Worm (Caenorhabditis elegans): Measurements from ENCODE around the gene ZK666.2.

ZK666.2 gene

DNA sequence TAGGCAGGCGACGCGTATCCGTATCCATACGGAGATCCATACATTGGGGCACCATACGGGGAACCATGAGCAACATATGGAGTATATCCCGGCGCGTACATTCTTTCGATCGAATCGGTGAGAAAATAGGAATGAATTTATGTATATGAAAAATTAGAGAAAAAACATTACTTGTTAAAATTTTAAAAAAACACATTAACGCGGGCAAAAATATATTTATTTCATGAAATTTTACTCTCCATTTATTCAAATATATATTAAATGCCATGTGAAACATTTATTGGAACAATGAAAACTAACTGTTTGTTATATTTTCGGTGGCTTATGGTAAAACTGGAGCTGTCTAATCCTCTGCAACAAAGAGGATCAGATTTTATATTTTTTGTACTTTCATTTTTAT, at the start of gene ZK666.2:
TSS of gene ZK666.2 (minus strand) at position 101 of the 400 bp plus-strand sequence.
- no peak for TF ChIP-seq ztf-11 (tag; optimal IDR thresholded peaks at IDR 0.05)
- TF ChIP-seq R02D3.7 (tag; optimal IDR thresholded peaks at IDR 0.05), result no peak
- TF ChIP-seq blmp-1 (tag; optimal IDR thresholded peaks at IDR 0.05; ENCODE audit: insufficient read depth), result no peak
- TF ChIP-seq gmeb-1 (tag; optimal IDR thresholded peaks at IDR 0.05), result no peak
- no peak for TF ChIP-seq lin-13 (GFP tag; optimal IDR thresholded peaks at IDR 0.05)
- TF ChIP-seq snpc-4 (tag; optimal IDR thresholded peaks at IDR 0.05), result no peak
- TF ChIP-seq elt-1 (tag; optimal IDR thresholded peaks at IDR 0.05), result no peak
- TF ChIP-seq nhr-12 (tag; optimal IDR thresholded peaks at IDR 0.05), result no peak
- no peak for TF ChIP-seq ztf-4 (tag; optimal IDR thresholded peaks at IDR 0.05)
- no peak for TF ChIP-seq nhr-25 (tag; optimal IDR thresholded peaks at IDR 0.05)
- no peak for TF ChIP-seq ceh-82 (tag; optimal IDR thresholded peaks at IDR 0.05)
- TF ChIP-seq lin-11 (tag; optimal IDR thresholded peaks at IDR 0.05), result no peak
- no peak for TF ChIP-seq dmd-4 (tag; optimal IDR thresholded peaks at IDR 0.05)
- no peak for TF ChIP-seq nhr-11 (tag; optimal IDR thresholded peaks at IDR 0.05)

ce11 chrII:10519863-10520262, 48.2 kb upstream of the ZK666.2 start:
- TF ChIP-seq sem-4 (tag; optimal IDR thresholded peaks at IDR 0.05) (no peak), sma-9 (GFP tag; optimal IDR thresholded peaks at IDR 0.05) (no peak), sma-9 (tag; optimal IDR thresholded peaks at IDR 0.05) (no peak), mab-5 (tag; optimal IDR thresholded peaks at IDR 0.05) (no peak), elt-1 (tag; optimal IDR thresholded peaks at IDR 0.05) (no peak)

DNA sequence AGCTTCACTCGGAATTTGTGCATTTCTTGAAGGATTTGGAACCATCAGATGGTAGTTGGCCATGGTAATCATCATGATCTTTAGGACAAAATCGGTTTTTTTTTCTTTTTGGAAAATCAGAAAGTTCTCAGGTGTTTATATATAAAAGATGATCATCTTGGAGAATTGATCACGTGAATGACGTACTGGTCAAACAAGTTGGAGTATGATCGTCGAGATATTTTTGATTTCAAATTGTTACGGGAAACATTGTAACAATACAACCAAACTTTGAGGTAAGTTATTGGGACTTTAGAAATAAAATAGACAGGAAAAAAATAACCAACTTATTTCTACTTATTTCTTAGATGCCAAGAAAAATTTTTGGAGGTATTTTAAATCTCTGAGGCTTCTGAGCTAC, 47.3 kb upstream of the ZK666.2 start, which contains the start of gene F59B10.4:
TSS of gene F59B10.4 (minus strand) at position 101 of the 400 bp plus-strand sequence.
- no peak for TF ChIP-seq zag-1 (tag; optimal IDR thresholded peaks at IDR 0.05)
- TF ChIP-seq elt-1 (tag; optimal IDR thresholded peaks at IDR 0.05), result no peak
- TF ChIP-seq elt-3 (tag; optimal IDR thresholded peaks at IDR 0.05), result no peak
- no peak for TF ChIP-seq crh-2 (tag; optimal IDR thresholded peaks at IDR 0.05)
- TF ChIP-seq mdl-1 (tag; optimal IDR thresholded peaks at IDR 0.05), result no peak
- TF ChIP-seq lin-39 (tag; optimal IDR thresholded peaks at IDR 0.05), result no peak
- no peak for TF ChIP-seq unc-55 (GFP tag; optimal IDR thresholded peaks at IDR 0.05)
- TF ChIP-seq dmd-4 (tag; optimal IDR thresholded peaks at IDR 0.05), result no peak
- no peak for TF ChIP-seq ztf-11 (tag; optimal IDR thresholded peaks at IDR 0.05)
- no peak for TF ChIP-seq sma-9 (GFP tag; optimal IDR thresholded peaks at IDR 0.05)
- no peak for TF ChIP-seq sma-9 (tag; optimal IDR thresholded peaks at IDR 0.05)
- TF ChIP-seq mab-5 (tag; optimal IDR thresholded peaks at IDR 0.05), result no peak
- no peak for TF ChIP-seq nhr-10 (tag; optimal IDR thresholded peaks at IDR 0.05)
- TF ChIP-seq nhr-12 (tag; optimal IDR thresholded peaks at IDR 0.05), result no peak
- no peak for TF ChIP-seq nhr-77 (tag; optimal IDR thresholded peaks at IDR 0.05)

DNA sequence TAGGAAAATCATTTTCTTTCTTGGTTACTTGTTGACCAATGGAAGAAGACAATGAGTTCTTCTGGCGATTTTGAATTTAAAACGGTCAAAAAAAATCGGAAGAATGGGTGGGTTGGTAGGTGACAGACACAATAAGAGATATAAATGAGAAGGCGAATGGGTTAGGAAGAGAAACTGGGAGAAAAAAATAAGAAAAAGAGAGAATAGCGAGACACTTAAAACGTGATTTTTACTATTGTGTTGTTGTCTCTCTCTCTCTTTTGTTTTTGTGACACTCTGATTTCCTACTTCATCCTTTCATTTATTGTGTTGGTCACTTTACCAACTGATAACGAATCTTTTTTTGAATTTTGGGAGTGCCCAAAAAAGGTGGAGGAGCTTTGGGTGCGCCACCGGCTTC, 44.7 kb upstream of the ZK666.2 start:
- no peak for TF ChIP-seq nhr-12 (tag; optimal IDR thresholded peaks at IDR 0.05)
- TF ChIP-seq nhr-25 (tag; optimal IDR thresholded peaks at IDR 0.05), result peak; percentile 17
- peak; percentile 10 for TF ChIP-seq sma-9 (GFP tag; optimal IDR thresholded peaks at IDR 0.05)
- no peak for TF ChIP-seq sma-9 (tag; optimal IDR thresholded peaks at IDR 0.05)
- TF ChIP-seq nhr-129 (tag; optimal IDR thresholded peaks at IDR 0.05), result peak; percentile 41
- TF ChIP-seq nhr-21 (tag; optimal IDR thresholded peaks at IDR 0.05), result no peak
- TF ChIP-seq blmp-1 (tag; optimal IDR thresholded peaks at IDR 0.05; ENCODE audit: insufficient read depth), result peak; percentile 58

DNA sequence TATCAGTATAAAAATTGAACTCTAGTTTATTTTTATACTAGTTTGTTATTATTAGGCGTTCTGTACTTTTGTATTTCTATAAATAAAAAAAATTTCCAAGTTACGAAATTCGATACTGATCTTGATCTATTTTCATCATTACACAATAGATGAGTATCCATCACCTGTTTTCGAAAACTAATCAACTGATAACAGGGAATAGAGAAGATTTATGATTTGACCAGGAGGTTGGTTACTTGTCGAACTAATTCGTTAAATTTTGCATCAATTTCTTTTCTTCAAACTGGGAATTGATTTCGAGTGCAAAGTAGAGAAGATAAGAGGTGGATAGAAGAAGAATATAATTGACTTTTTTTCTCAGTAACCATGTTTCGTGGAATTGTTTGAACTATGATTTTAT, 43.7 kb upstream of the ZK666.2 start:
- TF ChIP-seq lin-11 (tag; optimal IDR thresholded peaks at IDR 0.05) (no peak), nhr-237 (tag; optimal IDR thresholded peaks at IDR 0.05) (no peak), ZK546.5 (tag; optimal IDR thresholded peaks at IDR 0.05) (no peak), unc-39 (tag; optimal IDR thresholded peaks at IDR 0.05) (no peak), unc-55 (GFP tag; optimal IDR thresholded peaks at IDR 0.05) (no peak), nhr-129 (tag; optimal IDR thresholded peaks at IDR 0.05) (peak; percentile 20), ama-1 (optimal IDR thresholded peaks at IDR 0.05) (no peak), fos-1 (tag; optimal IDR thresholded peaks at IDR 0.05) (peak; percentile 12), sma-3 (GFP tag; optimal IDR thresholded peaks at IDR 0.05) (peak; percentile 64), egl-27 (tag; optimal IDR thresholded peaks at IDR 0.05) (no peak), sma-9 (GFP tag; optimal IDR thresholded peaks at IDR 0.05) (peak; percentile 50), sma-9 (tag; optimal IDR thresholded peaks at IDR 0.05) (no peak)
